Worm (Caenorhabditis elegans): ENCODE results near the gene sfxn-2.

The sfxn-2 gene

ce11 chrX:7930450-7930849 is 27.7 kb downstream of the sfxn-2 start, which contains the start of gene zig-3:
Gene zig-3, plus strand, starts transcription at chrX:7930750.
- TF ChIP-seq lin-29 (GFP tag; IDR thresholded peaks at IDR 0.05) (no peak), pqm-1 (tag; optimal IDR thresholded peaks at IDR 0.05) (no peak), ama-1 (optimal IDR thresholded peaks at IDR 0.05) (no peak)

- TF ChIP-seq nhr-102 (tag; optimal IDR thresholded peaks at IDR 0.05) (no peak), aha-1 (tag) (peak; percentile 32)
These were observed 33.0 kb downstream of the sfxn-2 start, which contains the start of gene zig-4 for ce11 chrX:7925134-7925533. Gene zig-4, plus strand, starts transcription at chrX:7925434.

ce11 chrX:7921130-7921529 is 37.0 kb downstream of the sfxn-2 start:
- TF ChIP-seq zfp-3 (GFP tag; conservative IDR thresholded peaks at IDR 0.05) (no peak), ceh-20 (GFP tag; IDR thresholded peaks at IDR 0.05) (no peak), ctbp-1 (GFP tag; IDR thresholded peaks at IDR 0.05) (no peak), nhr-11 (tag; optimal IDR thresholded peaks at IDR 0.05) (no peak), F10B5.3 (tag; optimal IDR thresholded peaks at IDR 0.05) (no peak), duxl-1 (tag; optimal IDR thresholded peaks at IDR 0.05; ENCODE audit: poor library complexity) (no peak), lsy-2 (tag; optimal IDR thresholded peaks at IDR 0.05) (no peak), ZK337.2 (GFP tag; IDR thresholded peaks at IDR 0.05) (no peak), nhr-41 (GFP tag; IDR thresholded peaks at IDR 0.05) (no peak), lin-39 (tag; optimal IDR thresholded peaks at IDR 0.05) (no peak), vab-7 (GFP tag; IDR thresholded peaks at IDR 0.05) (no peak), snpc-4 (tag; optimal IDR thresholded peaks at IDR 0.05) (no peak), madf-5 (GFP tag; IDR thresholded peaks at IDR 0.05) (no peak), fkh-10 (GFP tag; optimal IDR thresholded peaks at IDR 0.05) (no peak), R02D3.7 (tag; optimal IDR thresholded peaks at IDR 0.05) (no peak), rbr-2 (tag; optimal IDR thresholded peaks at IDR 0.05) (no peak), unc-39 (tag; optimal IDR thresholded peaks at IDR 0.05) (no peak), nhr-42 (GFP tag; IDR thresholded peaks at IDR 0.05) (no peak)

ce11 chrX:7916076-7916475 is 42.0 kb downstream of the sfxn-2 start:
- TF ChIP-seq zip-2 (tag; optimal IDR thresholded peaks at IDR 0.05): no peak
- no peak for TF ChIP-seq hlh-30 (tag; optimal IDR thresholded peaks at IDR 0.05; ENCODE audit: insufficient read depth)
- TF ChIP-seq pha-4 (GFP tag; IDR thresholded peaks at IDR 0.05): no peak
- TF ChIP-seq pha-4 (tag; optimal IDR thresholded peaks at IDR 0.05): no peak
- TF ChIP-seq daf-19 (GFP tag; conservative IDR thresholded peaks at IDR 0.05): no peak
- no peak for TF ChIP-seq nhr-237 (tag; optimal IDR thresholded peaks at IDR 0.05)
- no peak for TF ChIP-seq dmd-6 (GFP tag; IDR thresholded peaks at IDR 0.05)
- TF ChIP-seq fos-1 (tag; optimal IDR thresholded peaks at IDR 0.05): no peak
- TF ChIP-seq hlh-11 (tag; optimal IDR thresholded peaks at IDR 0.05): no peak
- TF ChIP-seq hif-1 (tag; optimal IDR thresholded peaks at IDR 0.05): no peak
- no peak for TF ChIP-seq ztf-11 (tag; optimal IDR thresholded peaks at IDR 0.05)
- TF ChIP-seq lin-15B (tag; optimal IDR thresholded peaks at IDR 0.05): no peak
- TF ChIP-seq lin-13 (GFP tag; optimal IDR thresholded peaks at IDR 0.05): no peak
- no peak for TF ChIP-seq nhr-25 (tag; optimal IDR thresholded peaks at IDR 0.05; ENCODE audit: borderline replicate concordance, insufficient read depth)
- no peak for TF ChIP-seq unc-130 (GFP tag; optimal IDR thresholded peaks at IDR 0.05)
- TF ChIP-seq dmd-8 (GFP tag; IDR thresholded peaks at IDR 0.05): no peak
- TF ChIP-seq mdl-1 (tag; optimal IDR thresholded peaks at IDR 0.05): no peak
- TF ChIP-seq ceh-62 (tag; optimal IDR thresholded peaks at IDR 0.05): no peak
- no peak for TF ChIP-seq zfp-2 (tag; optimal IDR thresholded peaks at IDR 0.05)
- no peak for TF ChIP-seq fkh-10 (GFP tag; optimal IDR thresholded peaks at IDR 0.05)
- no peak for TF ChIP-seq mep-1 (tag; optimal IDR thresholded peaks at IDR 0.05)
